Worm (Caenorhabditis elegans) whole organism, L2 larva: Measurements from ENCODE around the gene glb-16.

Experiments used
- ZK546.5 ChIP-seq: sonication (generic microtip); optimal IDR thresholded peaks from 2 replicates; lab custom pipeline; 2017; ENCODE audit warnings: missing biosample characterization, missing genetic modification characterization
- aly-2 ChIP-seq: fragments of 150-350 bp; optimal IDR thresholded peaks from 2 replicates; lab custom pipeline; 2014; ENCODE audit warnings: missing biosample characterization, missing genetic modification characterization
- ama-1 ChIP-seq: fragments of 150-350 bp; optimal IDR thresholded peaks from 2 replicates; lab custom pipeline; 2018; ENCODE audit warnings: inconsistent platforms
- ceh-82 ChIP-seq: fragments of 150-350 bp; optimal IDR thresholded peaks from 2 replicates; lab custom pipeline; 2014; ENCODE audit warnings: missing biosample characterization, missing genetic modification characterization
- egl-27 ChIP-seq: sonication (generic microtip); optimal IDR thresholded peaks from 3 replicates; lab custom pipeline; 2017; ENCODE audit warnings: missing biosample characterization, missing genetic modification reagents, missing genetic modification characterization
- elt-1 ChIP-seq: fragments of 150-350 bp; optimal IDR thresholded peaks from 2 replicates; lab custom pipeline; 2014; ENCODE audit warnings: missing biosample characterization, missing genetic modification characterization
- elt-3 ChIP-seq: sonication (generic microtip); optimal IDR thresholded peaks from 2 replicates; lab custom pipeline; 2017; ENCODE audit warnings: missing biosample characterization, missing genetic modification characterization
- fos-1 ChIP-seq: fragments of 150-350 bp; optimal IDR thresholded peaks from 2 replicates; lab custom pipeline; 2014; ENCODE audit warnings: missing biosample characterization, missing genetic modification characterization
- lin-39 ChIP-seq: fragments of 150-350 bp; optimal IDR thresholded peaks from 2 replicates; lab custom pipeline; 2014; ENCODE audit warnings: missing biosample characterization, missing genetic modification reagents, missing genetic modification characterization
- nhr-237 ChIP-seq: fragments of 150-350 bp; optimal IDR thresholded peaks from 2 replicates; lab custom pipeline; 2014; ENCODE audit warnings: missing biosample characterization, missing genetic modification characterization
- unc-39 ChIP-seq: fragments of 150-350 bp; optimal IDR thresholded peaks from 2 replicates; lab custom pipeline; 2014; ENCODE audit warnings: missing biosample characterization, missing genetic modification characterization
- unc-55 ChIP-seq: fragments of 150-350 bp; sonication (generic microtip); optimal IDR thresholded peaks from 3 replicates; lab custom pipeline; 2014; ENCODE audit warnings: missing biosample characterization, missing genetic modification reagents, missing genetic modification characterization
- zag-1 ChIP-seq: fragments of 150-350 bp; optimal IDR thresholded peaks from 2 replicates; lab custom pipeline; 2014; ENCODE audit warnings: missing biosample characterization, missing genetic modification characterization

DNA sequence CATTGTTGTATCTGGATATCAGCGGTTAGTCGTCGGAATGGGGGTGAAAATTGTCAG lies 33.5 kb upstream of the glb-16 start, which contains the start of the genes unc-98 and F08C6.18:
- no peak for TF ChIP-seq aly-2 (tag; lab: Kevin White, UChicago)
- TF ChIP-seq ama-1 (lab: Kevin White, UChicago): no peak
- TF ChIP-seq elt-3 (tag; lab: Kevin White, UChicago): no peak
- TF ChIP-seq lin-39 (tag; lab: Kevin White, UChicago): no peak
- TF ChIP-seq egl-27 (tag; lab: Kevin White, UChicago): no peak
- TF ChIP-seq nhr-237: no peak
- no peak for TF ChIP-seq fos-1
- no peak for TF ChIP-seq elt-1 (tag; lab: Kevin White, UChicago)
- no peak for TF ChIP-seq ZK546.5 (tag; lab: Kevin White, UChicago)
- TF ChIP-seq unc-55 (GFP tag; lab: Kevin White, UChicago): no peak
- TF ChIP-seq unc-39: no peak
- TF ChIP-seq ceh-82 (tag; lab: Kevin White, UChicago): no peak
- no peak for TF ChIP-seq zag-1 (tag; lab: Kevin White, UChicago)
